Fruit fly (Drosophila melanogaster): Measurements from ENCODE around the gene U2af50.
A peak's percentile ranks its signal among the peaks of the same experiment; 100 is the strongest.

Gene U2af50

DNA sequence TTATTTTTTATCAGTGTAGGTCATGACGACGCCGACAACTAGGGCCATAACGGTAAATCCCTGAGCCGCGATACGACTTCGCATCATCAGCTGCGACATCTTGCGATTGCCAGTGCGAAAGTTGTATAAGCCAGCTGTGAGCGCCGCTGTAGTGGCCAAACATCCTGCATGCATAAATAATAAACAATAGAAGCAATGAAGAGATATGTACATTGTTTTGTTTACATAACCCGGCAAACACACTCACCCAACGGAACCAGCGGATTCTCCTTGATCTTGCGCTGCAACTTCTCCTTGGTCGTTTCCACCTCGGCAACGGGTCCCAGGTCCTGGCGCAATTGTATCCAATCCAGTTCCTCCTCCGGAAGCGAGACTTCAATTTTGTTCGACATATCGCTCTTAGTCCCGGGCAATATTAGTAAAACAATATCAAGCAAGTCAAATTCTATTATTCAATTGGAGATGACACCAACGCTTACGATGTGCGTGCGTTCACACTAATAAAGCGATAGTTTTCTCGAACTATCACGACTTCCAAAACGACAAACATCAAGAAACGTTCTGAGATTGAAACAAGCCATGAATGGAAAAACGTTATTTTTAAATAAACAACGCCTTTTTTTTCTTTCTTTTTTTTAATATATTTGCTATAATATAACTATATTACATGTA is 27.1 kb downstream of the U2af50 start:
- TF ChIP-seq fru (GFP tag; optimal IDR thresholded peaks at IDR 0.05), result no peak
- no peak for TF ChIP-seq Hr78 (GFP tag; optimal IDR thresholded peaks at IDR 0.05)
- no peak for TF ChIP-seq h (GFP tag; optimal IDR thresholded peaks at IDR 0.05)
- TF ChIP-seq Myc (optimal IDR thresholded peaks at IDR 0.05), result no peak

DNA sequence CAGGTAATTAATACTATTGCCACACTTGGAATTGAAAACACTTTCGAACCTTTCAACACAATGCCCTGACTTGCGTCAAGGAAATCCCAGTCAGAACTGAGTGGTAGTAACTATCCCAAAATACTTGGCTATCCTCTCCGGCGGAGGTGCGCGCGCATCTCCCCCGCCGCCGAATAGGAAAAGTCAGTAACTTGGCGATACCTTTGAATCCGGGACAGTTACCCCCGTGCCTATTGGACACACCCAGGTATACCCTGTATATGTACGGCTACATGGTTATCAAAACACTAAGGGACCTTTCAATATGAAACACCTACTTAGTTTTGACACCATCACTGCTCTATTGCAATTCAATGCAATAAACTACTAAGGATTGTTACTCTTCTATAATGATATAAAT is 28.2 kb downstream of the U2af50 start, which contains the start of gene CG9919:
Gene CG9919 (minus strand): TSS at position 101 of the 400 bp plus-strand sequence.
- TF ChIP-seq brk (GFP tag; optimal IDR thresholded peaks at IDR 0.05), result no peak
- TF ChIP-seq Myc (optimal IDR thresholded peaks at IDR 0.05), result no peak
- TF ChIP-seq HLH106 (tag; optimal IDR thresholded peaks at IDR 0.05), result no peak
- no peak for TF ChIP-seq N (GFP tag; optimal IDR thresholded peaks at IDR 0.05)
- no peak for TF ChIP-seq Sp1 (GFP tag; optimal IDR thresholded peaks at IDR 0.05)
- no peak for TF ChIP-seq Vsx2 (GFP tag; optimal IDR thresholded peaks at IDR 0.05; ENCODE audit: partially characterized antibody)
- no peak for TF ChIP-seq foxo (GFP tag; optimal IDR thresholded peaks at IDR 0.05)

DNA sequence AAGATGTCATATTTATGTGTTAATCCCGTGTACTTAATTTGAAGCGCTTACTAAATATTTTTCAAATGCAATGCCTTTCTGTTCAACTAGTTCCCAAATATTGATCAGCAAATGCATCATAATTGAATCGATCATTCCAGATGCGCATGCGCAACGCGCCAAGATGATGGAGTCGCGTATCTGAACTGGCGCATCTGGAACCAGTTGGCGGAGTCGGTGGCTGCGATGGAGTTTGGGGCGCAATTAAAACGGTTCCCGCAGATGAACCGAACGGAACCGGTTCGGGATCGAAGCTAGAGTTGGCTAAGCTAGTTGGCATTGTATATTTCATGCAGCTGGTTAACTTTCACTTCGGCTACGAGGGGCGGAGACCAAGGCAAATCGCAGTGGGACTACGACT is 33.4 kb downstream of the U2af50 start, which contains the start of gene CalpC:
Gene CalpC (plus strand): TSS at position 292 of the 400 bp plus-strand sequence.
- TF ChIP-seq Abd-B (GFP tag; optimal IDR thresholded peaks at IDR 0.05), result no peak
- TF ChIP-seq h (GFP tag; optimal IDR thresholded peaks at IDR 0.05), result no peak
- TF ChIP-seq dmrt93B (GFP tag; optimal IDR thresholded peaks at IDR 0.05), result no peak
- no peak for TF ChIP-seq rgr (GFP tag; optimal IDR thresholded peaks at IDR 0.05)
- no peak for TF ChIP-seq brk (GFP tag; optimal IDR thresholded peaks at IDR 0.05)
- TF ChIP-seq GATAd (GFP tag; optimal IDR thresholded peaks at IDR 0.05), result no peak
- TF ChIP-seq psq (GFP tag; optimal IDR thresholded peaks at IDR 0.05), result no peak
- no peak for TF ChIP-seq dl (GFP tag; optimal IDR thresholded peaks at IDR 0.05; ENCODE audit: insufficient read depth in 1 of 2, partially characterized antibody in 2 of 2)
- no peak for TF ChIP-seq tai (GFP tag; optimal IDR thresholded peaks at IDR 0.05)
- no peak for TF ChIP-seq Dif (GFP tag; optimal IDR thresholded peaks at IDR 0.05; ENCODE audit: partially characterized antibody)

DNA sequence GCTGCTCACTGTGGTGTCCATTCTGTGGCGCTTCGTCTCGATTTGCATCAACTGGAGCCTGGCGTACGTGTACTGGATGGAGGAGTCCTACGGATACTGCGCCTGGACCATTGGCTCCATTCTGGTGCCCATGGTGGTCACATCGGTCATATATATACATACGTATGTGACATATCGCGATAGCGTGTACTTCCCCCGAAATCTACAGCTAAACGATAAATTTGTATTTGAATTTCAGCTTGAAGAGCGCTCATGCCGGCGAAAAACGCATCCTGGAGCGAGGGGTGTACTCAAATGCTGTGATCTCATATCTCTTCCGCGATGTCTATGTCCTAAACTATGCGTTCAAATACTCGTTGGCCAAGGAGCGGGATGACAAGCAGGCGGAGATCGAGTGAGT is 35.3 kb downstream of the U2af50 start:
- TF ChIP-seq Rel (GFP tag; optimal IDR thresholded peaks at IDR 0.05), result no peak
- peak; percentile 93 for TF ChIP-seq Rel (tag; optimal IDR thresholded peaks at IDR 0.05)
- no peak for TF ChIP-seq rgr (GFP tag; optimal IDR thresholded peaks at IDR 0.05)
- no peak for TF ChIP-seq Myc (optimal IDR thresholded peaks at IDR 0.05)

DNA sequence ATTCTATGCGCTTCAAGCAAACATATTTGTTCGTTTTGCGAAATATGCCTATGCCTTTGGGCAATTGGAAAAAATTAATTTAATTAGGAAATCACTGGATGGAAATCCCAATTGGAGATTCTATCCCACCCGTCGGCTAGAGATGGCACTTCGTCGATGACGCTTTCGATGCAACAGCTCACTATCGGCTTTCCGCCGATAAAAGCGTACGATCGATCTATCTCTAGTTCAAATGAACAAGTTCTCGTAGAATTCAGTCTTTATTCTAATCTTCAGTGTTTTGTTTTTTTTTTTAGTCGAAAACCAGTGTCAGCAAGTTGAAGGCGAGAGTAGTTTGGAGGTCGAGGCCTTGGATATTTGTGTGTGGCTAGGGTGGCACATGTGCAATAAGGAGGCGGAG is 35.8 kb downstream of the U2af50 start, which contains the start of the genes CG9917 and CG32579:
Gene CG9917 (minus strand): TSS at position 169 of the 400 bp plus-strand sequence.
Gene CG32579 (plus strand): TSS at position 224 of the 400 bp plus-strand sequence.
- TF ChIP-seq Rel (GFP tag; optimal IDR thresholded peaks at IDR 0.05) (no peak), Rel (tag; optimal IDR thresholded peaks at IDR 0.05) (peak; percentile 85), OdsH (GFP tag; optimal IDR thresholded peaks at IDR 0.05) (peak; percentile 4), Sp1 (GFP tag; optimal IDR thresholded peaks at IDR 0.05) (peak; percentile 15), woc (GFP tag; optimal IDR thresholded peaks at IDR 0.05) (no peak)

DNA sequence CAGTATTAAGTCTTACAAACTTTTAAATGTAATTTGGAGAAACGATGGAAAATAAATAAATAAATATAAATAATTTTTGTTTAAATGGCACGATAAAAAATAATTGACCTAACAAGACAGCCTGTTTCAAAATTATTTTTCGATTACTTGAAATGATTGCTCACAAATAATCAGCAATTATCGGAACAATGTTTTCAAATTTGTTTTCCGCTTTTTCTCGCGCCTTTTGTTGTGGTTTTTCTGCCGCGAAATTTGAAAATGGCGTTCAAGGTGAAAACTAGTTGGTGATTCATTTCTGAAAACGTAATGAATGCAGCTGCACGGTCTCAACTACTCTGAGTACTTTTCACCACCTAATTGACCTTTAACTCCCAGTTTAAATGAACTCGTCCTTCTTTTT is 37.8 kb downstream of the U2af50 start:
- TF ChIP-seq sv (GFP tag; optimal IDR thresholded peaks at IDR 0.05), result no peak
- no peak for TF ChIP-seq Rel (GFP tag; optimal IDR thresholded peaks at IDR 0.05)
- TF ChIP-seq Rel (tag; optimal IDR thresholded peaks at IDR 0.05), result peak; percentile 38

DNA sequence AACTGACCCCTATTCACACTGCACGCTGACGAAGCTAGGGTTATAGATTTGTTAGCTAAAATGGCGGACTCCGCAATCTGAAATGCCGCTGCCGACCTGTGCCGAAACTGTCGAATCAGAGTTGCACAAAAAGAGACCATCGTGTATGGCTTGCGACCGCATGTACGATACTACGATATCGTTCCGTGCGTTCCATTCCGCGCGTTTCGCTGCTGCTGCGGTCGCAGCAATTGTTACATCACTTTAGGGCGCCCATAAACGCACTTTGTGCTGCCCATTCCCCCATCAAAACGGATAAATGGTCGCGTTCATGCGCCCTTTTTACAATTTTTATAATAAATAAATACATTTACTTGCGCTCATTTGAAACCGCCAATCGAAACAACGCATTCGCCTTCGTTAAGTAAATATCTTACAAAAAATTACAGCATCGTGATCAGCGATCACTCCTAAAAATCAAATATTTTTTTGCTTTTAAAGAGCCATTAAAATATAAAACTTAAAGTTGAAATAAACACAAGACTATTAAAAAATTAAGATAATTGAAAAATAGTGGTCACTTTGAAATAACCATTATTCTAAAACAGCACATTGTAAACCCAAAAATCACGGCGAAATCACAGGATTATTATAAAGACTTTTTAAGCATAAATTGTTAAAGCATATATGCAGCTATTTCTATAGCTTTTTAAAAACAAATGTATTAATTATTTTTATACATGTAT is 38.5 kb downstream of the U2af50 start, which contains the start of gene Cyp1:
Gene Cyp1 (minus strand): TSS at position 174 of the 725 bp plus-strand sequence.
- no peak for TF ChIP-seq Hr78 (GFP tag; optimal IDR thresholded peaks at IDR 0.05)
- TF ChIP-seq foxo (GFP tag; optimal IDR thresholded peaks at IDR 0.05), result peak in 1 of 2 experiments; percentile 31
- TF ChIP-seq woc (GFP tag; optimal IDR thresholded peaks at IDR 0.05), result peak; percentile 59
- no peak for TF ChIP-seq dmrt93B (GFP tag; optimal IDR thresholded peaks at IDR 0.05)
- TF ChIP-seq lola (GFP tag; optimal IDR thresholded peaks at IDR 0.05), result no peak
- no peak for TF ChIP-seq CrebA (GFP tag; optimal IDR thresholded peaks at IDR 0.05; ENCODE audit: borderline replicate concordance)
- TF ChIP-seq Myc (optimal IDR thresholded peaks at IDR 0.05), result peak; percentile 10
- peak; percentile 43 for TF ChIP-seq rgr (GFP tag; optimal IDR thresholded peaks at IDR 0.05)
- TF ChIP-seq h (GFP tag; optimal IDR thresholded peaks at IDR 0.05), result peak; percentile 42
- TF ChIP-seq Sp1 (GFP tag; optimal IDR thresholded peaks at IDR 0.05), result peak; percentile 39
- TF ChIP-seq Dfd (GFP tag; optimal IDR thresholded peaks at IDR 0.05), result no peak
- TF ChIP-seq tai (GFP tag; optimal IDR thresholded peaks at IDR 0.05), result no peak
- no peak for TF ChIP-seq fru (GFP tag; optimal IDR thresholded peaks at IDR 0.05)
- no peak for TF ChIP-seq Mio (GFP tag; optimal IDR thresholded peaks at IDR 0.05)
- peak; percentile 5 for TF ChIP-seq Dif (GFP tag; optimal IDR thresholded peaks at IDR 0.05; ENCODE audit: partially characterized antibody)
- TF ChIP-seq CG32264 (GFP tag; optimal IDR thresholded peaks at IDR 0.05), result no peak
- no peak for TF ChIP-seq sage (GFP tag; optimal IDR thresholded peaks at IDR 0.05)
- no peak for TF ChIP-seq Abd-B (GFP tag; optimal IDR thresholded peaks at IDR 0.05)
- no peak for TF ChIP-seq CG9705 (GFP tag; optimal IDR thresholded peaks at IDR 0.05)
- TF ChIP-seq brk (GFP tag; optimal IDR thresholded peaks at IDR 0.05), result no peak
- no peak for TF ChIP-seq ey (GFP tag; optimal IDR thresholded peaks at IDR 0.05)
- peak; percentile 5 for TF ChIP-seq Rel (GFP tag; optimal IDR thresholded peaks at IDR 0.05)
- peak; percentile 8 for TF ChIP-seq Rel (tag; optimal IDR thresholded peaks at IDR 0.05)
- TF ChIP-seq Vsx2 (GFP tag; optimal IDR thresholded peaks at IDR 0.05; ENCODE audit: partially characterized antibody), result no peak
- TF ChIP-seq pan (optimal IDR thresholded peaks at IDR 0.05), result no peak
- no peak for TF ChIP-seq dsf (GFP tag; optimal IDR thresholded peaks at IDR 0.05; ENCODE audit: borderline replicate concordance)
